2 fruit fly cellular contexts compared by ENCODE assay signal in the genomic region with DNA sequence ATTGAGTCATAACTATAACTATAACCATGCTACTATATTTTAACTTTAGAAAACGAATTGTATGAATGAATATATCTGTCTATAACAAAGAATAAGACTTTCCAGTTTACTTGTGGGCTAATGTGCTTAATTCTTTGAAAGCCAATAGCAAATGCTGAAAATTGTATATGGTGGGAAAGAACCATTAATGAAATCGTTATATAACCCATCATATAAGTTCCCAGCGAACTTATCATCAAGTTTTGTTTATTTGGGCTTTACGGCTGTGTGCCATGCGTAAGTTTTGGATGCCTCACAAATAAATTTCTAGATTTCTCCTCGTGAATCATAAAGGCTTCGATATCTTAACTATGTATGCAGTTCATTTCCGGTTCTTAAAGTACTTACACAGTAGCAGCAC.
TF ChIP-seq lines count a peak whose summit lies in the region.

No protein-coding gene starts in this region.

- no peak for TF ChIP-seq CTCF in whole organism, embryonic (GFP tag; optimal IDR thresholded peaks at IDR 0.05; lab: Kevin White, UChicago)

TF ChIP-seq in whole organism, embryonic, 481 proteins besides CTCF, POLR2A, EP300 and RAD21:
- peak; percentile 33 for TF ChIP-seq exex (tag; optimal IDR thresholded peaks at IDR 0.05; lab: Kevin White, UChicago)
- peak in 1 of 2 experiments; percentile 95 for TF ChIP-seq Pdp1 (GFP tag; optimal IDR thresholded peaks at IDR 0.05; lab: Kevin White, UChicago)
- TF ChIP-seq fd102C (GFP tag; optimal IDR thresholded peaks at IDR 0.05; lab: Kevin White, UChicago) = no peak
- peak; percentile 10 for TF ChIP-seq zen (tag; optimal IDR thresholded peaks at IDR 0.05; lab: Kevin White, UChicago)
- peak; percentile 38 for TF ChIP-seq Ets65A (GFP tag; lab: Kevin White, UChicago)
TF ChIP-seq in whole organism, embryonic: peak in this region for 4.

TF ChIP-seq in whole organism, wandering third instar larva, 38 proteins besides CTCF, POLR2A, EP300 and RAD21:
- TF ChIP-seq jim (GFP tag; optimal IDR thresholded peaks at IDR 0.05; lab: Kevin White, UChicago) (no peak), Jra (GFP tag; optimal IDR thresholded peaks at IDR 0.05; lab: Kevin White, UChicago) (no peak), lola (GFP tag; optimal IDR thresholded peaks at IDR 0.05; lab: Kevin White, UChicago) (no peak), Rel (GFP tag; optimal IDR thresholded peaks at IDR 0.05; lab: Kevin White, UChicago) (no peak), Rel (tag; optimal IDR thresholded peaks at IDR 0.05; lab: Kevin White, UChicago) (peak; percentile 33), woc (GFP tag; optimal IDR thresholded peaks at IDR 0.05; lab: Kevin White, UChicago) (no peak)
